Fruit fly (Drosophila melanogaster) S2 (cell line): Measurements from ENCODE around the gene UQCR-C1.

Experiments used
- CG8478 ChIP-seq: fragments of >200 bp; optimal IDR thresholded peaks from 2 replicates; lab custom pipeline; 2018
- CTCF ChIP-seq, 2 experiments: fragments of >200 bp; optimal IDR thresholded peaks; 2 replicates each; lab custom pipeline; 2018

The UQCR-C1 gene

dm6 chr3R:14893791-14894782 lies 4.1 kb downstream of the UQCR-C1 start, which contains the start of gene Dph2:
Gene Dph2 (minus strand): TSS chr3R:14893954.
- TF ChIP-seq CG8478 (no peak), CTCF (optimal IDR thresholded peaks at IDR 0.05; lab: Kevin White, UChicago) (peak; percentile 5 to 50)

- TF ChIP-seq CTCF (optimal IDR thresholded peaks at IDR 0.05; lab: Kevin White, UChicago) (no peak), CG8478 (no peak)
Measured at dm6 chr3R:14894783-14894883, 4.6 kb downstream of the UQCR-C1 start, which contains the start of gene CG14860. Gene CG14860 (plus strand): TSS chr3R:14894784.

dm6 chr3R:14898280-14898756 lies 8.3 kb downstream of the UQCR-C1 start, which contains the start of the genes Nup93-2 and CG3817:
Gene Nup93-2 (minus strand): TSS chr3R:14898372.
Gene CG3817 (plus strand): TSS chr3R:14898739.
- TF ChIP-seq CG8478 (no peak), CTCF (optimal IDR thresholded peaks at IDR 0.05; lab: Kevin White, UChicago) (no peak)

dm6 chr3R:14900177-14900576 lies 10.1 kb downstream of the UQCR-C1 start, which contains the start of gene VhaPPA1-2:
Gene VhaPPA1-2 (minus strand): TSS chr3R:14900277.
- TF ChIP-seq CG8478 (no peak), CTCF (optimal IDR thresholded peaks at IDR 0.05; lab: Kevin White, UChicago) (no peak)

dm6 chr3R:14901408-14902352 lies 11.6 kb downstream of the UQCR-C1 start, which contains the start of gene RpS5b:
Gene RpS5b (minus strand): TSS chr3R:14901563.
- TF ChIP-seq CG8478 = no peak
- no peak for TF ChIP-seq CTCF (optimal IDR thresholded peaks at IDR 0.05; lab: Kevin White, UChicago)

- TF ChIP-seq CTCF (optimal IDR thresholded peaks at IDR 0.05; lab: Kevin White, UChicago) (peak; percentile 7 to 15), CG8478 (no peak)
Measured at dm6 chr3R:14903837-14904431, 13.9 kb downstream of the UQCR-C1 start, which contains the start of gene VhaPPA1-1. Gene VhaPPA1-1 (minus strand): TSS chr3R:14904061.

dm6 chr3R:14912449-14912987 lies 22.5 kb downstream of the UQCR-C1 start:
- TF ChIP-seq CG8478 = no peak
- no peak for TF ChIP-seq CTCF (optimal IDR thresholded peaks at IDR 0.05; lab: Kevin White, UChicago)

dm6 chr3R:14917927-14918829 lies 28.1 kb downstream of the UQCR-C1 start, which contains the start of gene Sdr:
Gene Sdr (plus strand): TSS chr3R:14918628.
- no peak for TF ChIP-seq CG8478
